Worm (Caenorhabditis elegans) whole organism, L1 larva: Measurements from ENCODE around the gene nfya-1.

Experiments
- C04F5.9 ChIP-seq: sonication (generic microtip); optimal IDR thresholded peaks from 2 replicates; lab custom pipeline; 2016; ENCODE audit warnings: missing genetic modification characterization, missing compliant biosample characterization
- C34B4.2 ChIP-seq: sonication (generic microtip); optimal IDR thresholded peaks from 2 replicates; lab custom pipeline; 2017; ENCODE audit warnings: mild to moderate bottlenecking, missing genetic modification characterization, missing compliant biosample characterization
- Y116A8C.19 ChIP-seq: sonication (generic microtip); optimal IDR thresholded peaks from 2 replicates; lab custom pipeline; 2016; ENCODE audit warnings: missing compliant biosample characterization, missing genetic modification characterization, borderline replicate concordance
- blmp-1 ChIP-seq: fragments of 150-350 bp; optimal IDR thresholded peaks from 2 replicates; lab custom pipeline; 2014; ENCODE audit warnings: missing biosample characterization, missing genetic modification characterization
- ceh-63 ChIP-seq: fragments of 200-800 bp; sonication (Bioruptor generic); optimal IDR thresholded peaks from 2 replicates; lab custom pipeline; 2018; ENCODE audit warnings: mild to moderate bottlenecking, missing genetic modification characterization, missing compliant biosample characterization
- ceh-8 ChIP-seq: fragments of 200-800 bp; sonication (Bioruptor generic); optimal IDR thresholded peaks from 2 replicates; lab custom pipeline; 2018; ENCODE audit warnings: mild to moderate bottlenecking, missing genetic modification characterization, moderate library complexity, missing compliant biosample characterization
- ceh-82 ChIP-seq, 3 experiments: fragments of 150-350 bp in 1 of 3; sonication (generic microtip) in 2 of 3; optimal IDR thresholded peaks; 2 replicates each; lab custom pipeline; 2014 to 2017; ENCODE audit warnings: missing biosample characterization in 3 of 3, missing genetic modification characterization in 3 of 3
- dpl-1 ChIP-seq, 3 experiments: fragments of 150-350 bp in 2 of 3; sonication (generic microtip) in 1 of 3; optimal IDR thresholded peaks; 2 replicates each; lab custom pipeline; 2014 to 2017; ENCODE audit warnings: missing biosample characterization in 3 of 3, missing genetic modification characterization in 3 of 3, missing genetic modification reagents in 3 of 3
- dsc-1 ChIP-seq: sonication (generic microtip); optimal IDR thresholded peaks from 2 replicates; lab custom pipeline; 2016; ENCODE audit warnings: mild to moderate bottlenecking, missing genetic modification characterization, missing compliant biosample characterization
- efl-1 ChIP-seq, 4 experiments: fragments of 150-350 bp; optimal IDR thresholded peaks in 3 of 4; peaks in 1 of 4; 1 replicate in 1 of 4; 2 replicates in 3 of 4; lab custom pipeline; 2014; ENCODE audit warnings: missing biosample characterization in 2 of 4, missing genetic modification characterization in 2 of 4, missing genetic modification reagents in 2 of 4
- efl-3 ChIP-seq: fragments of 200-800 bp; sonication (Bioruptor generic); optimal IDR thresholded peaks from 2 replicates; lab custom pipeline; 2018; ENCODE audit warnings: mild to moderate bottlenecking, missing genetic modification characterization, missing compliant biosample characterization
- egl-13 ChIP-seq: sonication (generic microtip); optimal IDR thresholded peaks from 2 replicates; lab custom pipeline; 2016; ENCODE audit warnings: missing genotype, missing genetic modification reagents, missing genetic modification characterization, missing compliant biosample characterization
- elt-2 ChIP-seq: sonication (generic microtip); optimal IDR thresholded peaks from 2 replicates; lab custom pipeline; 2016; ENCODE audit warnings: missing genetic modification characterization, mild to moderate bottlenecking, inconsistent platforms, missing compliant biosample characterization, missing genetic modification reagents
- elt-3 ChIP-seq, 6 experiments: fragments of 150-350 bp in 1 of 6; sonication (generic microtip); optimal IDR thresholded peaks; 2 replicates each; lab custom pipeline; 2017 to 2018; ENCODE audit warnings: missing biosample characterization in 6 of 6, missing genetic modification characterization in 6 of 6, inconsistent platforms in 1 of 6
- ets-5 ChIP-seq: fragments of 200-800 bp; sonication (Bioruptor generic); IDR thresholded peaks from 2 replicates; pipeline ENCODE4 v1.3.6; 2022; ENCODE audit warnings: missing genetic modification characterization, missing compliant biosample characterization
- fkh-8 ChIP-seq: sonication (generic microtip); optimal IDR thresholded peaks from 2 replicates; lab custom pipeline; 2016; ENCODE audit warnings: mild to moderate bottlenecking, missing genetic modification characterization, missing compliant biosample characterization
- fos-1 ChIP-seq: fragments of 150-350 bp; optimal IDR thresholded peaks from 2 replicates; lab custom pipeline; 2014; ENCODE audit warnings: missing biosample characterization, missing genetic modification characterization
- grh-1 ChIP-seq: fragments of 200-800 bp; sonication (Bioruptor generic); IDR thresholded peaks from 2 replicates; pipeline ENCODE4 v1.3.6; 2022; ENCODE audit warnings: missing genetic modification reagents, missing genetic modification characterization, missing compliant biosample characterization
- hlh-17 ChIP-seq: fragments of 200-800 bp; sonication (Bioruptor generic); optimal IDR thresholded peaks from 2 replicates; lab custom pipeline; 2018; ENCODE audit warnings: missing genetic modification characterization, mild to moderate bottlenecking, missing compliant biosample characterization, moderate library complexity, borderline replicate concordance
- isw-1 ChIP-seq: fragments of 200-800 bp; sonication (Bioruptor generic); IDR thresholded peaks from 2 replicates; pipeline ENCODE4 v1.3.6; 2022; ENCODE audit warnings: missing genetic modification characterization, missing compliant biosample characterization
- lin-13 ChIP-seq: fragments of 150-350 bp; optimal IDR thresholded peaks from 2 replicates; lab custom pipeline; 2014; ENCODE audit warnings: missing biosample characterization, missing genetic modification reagents, missing genetic modification characterization
- lin-14 ChIP-seq: fragments of 200-800 bp; sonication (Bioruptor generic); optimal IDR thresholded peaks from 2 replicates; lab custom pipeline; 2018; ENCODE audit warnings: mild to moderate bottlenecking, missing genetic modification characterization, moderate library complexity, missing compliant biosample characterization
- lin-15B ChIP-seq: fragments of 150-350 bp; sonication (generic microtip); optimal IDR thresholded peaks from 3 replicates; lab custom pipeline; 2014; ENCODE audit warnings: missing biosample characterization, missing genetic modification characterization
- lin-39 ChIP-seq: fragments of 150-350 bp; optimal IDR thresholded peaks from 2 replicates; lab custom pipeline; 2014; ENCODE audit warnings: missing biosample characterization, missing genetic modification reagents, missing genetic modification characterization
- mab-9 ChIP-seq: fragments of 200-800 bp; sonication (Bioruptor generic); IDR thresholded peaks from 2 replicates; pipeline ENCODE4 v1.3.6; 2022; ENCODE audit warnings: missing genetic modification reagents, missing genetic modification characterization, missing compliant biosample characterization
- mep-1 ChIP-seq: fragments of 150-350 bp; optimal IDR thresholded peaks from 2 replicates; lab custom pipeline; 2014; ENCODE audit warnings: missing biosample characterization, missing genetic modification characterization
- nhr-12 ChIP-seq: sonication (generic microtip); optimal IDR thresholded peaks from 2 replicates; lab custom pipeline; 2017; ENCODE audit warnings: missing biosample characterization, missing genetic modification characterization
- nhr-237 ChIP-seq: fragments of 150-350 bp; optimal IDR thresholded peaks from 2 replicates; lab custom pipeline; 2014; ENCODE audit warnings: missing biosample characterization, missing genetic modification characterization
- nhr-47 ChIP-seq: sonication (generic microtip); optimal IDR thresholded peaks from 2 replicates; lab custom pipeline; 2016; ENCODE audit warnings: mild to moderate bottlenecking, missing genetic modification characterization, moderate library complexity, missing compliant biosample characterization
- nhr-71 ChIP-seq: sonication (generic microtip); optimal IDR thresholded peaks from 2 replicates; lab custom pipeline; 2016; ENCODE audit warnings: mild to moderate bottlenecking, missing genetic modification characterization, moderate library complexity, missing compliant biosample characterization
- nhr-77 ChIP-seq: fragments of 150-350 bp; optimal IDR thresholded peaks from 2 replicates; lab custom pipeline; 2014; ENCODE audit warnings: missing biosample characterization, missing genetic modification characterization
- nhr-84 ChIP-seq: sonication (generic microtip); optimal IDR thresholded peaks from 2 replicates; lab custom pipeline; 2017; ENCODE audit warnings: missing biosample characterization, missing genetic modification characterization
- nhr-85 ChIP-seq: sonication (generic microtip); peaks from one replicate; lab custom pipeline; 2016; ENCODE audit warnings: missing genetic modification characterization, inconsistent platforms, missing compliant biosample characterization
- nhr-90 ChIP-seq: sonication (generic microtip); optimal IDR thresholded peaks from 2 replicates; lab custom pipeline; 2016; ENCODE audit warnings: mild to moderate bottlenecking, missing genetic modification characterization, missing compliant biosample characterization; ENCODE audit not compliant: poor library complexity
- pag-3 ChIP-seq: sonication (generic microtip); optimal IDR thresholded peaks from 2 replicates; lab custom pipeline; 2017; ENCODE audit warnings: missing genetic modification characterization, mild to moderate bottlenecking, missing compliant biosample characterization, antibody characterized with exemption, borderline replicate concordance; ENCODE audit not compliant: insufficient read depth
- pax-3 ChIP-seq: fragments of 200-800 bp; sonication (Bioruptor generic); optimal IDR thresholded peaks from 2 replicates; lab custom pipeline; 2018; ENCODE audit warnings: mild to moderate bottlenecking, missing genetic modification characterization, moderate library complexity, missing compliant biosample characterization
- snu-23 ChIP-seq: sonication (generic microtip); optimal IDR thresholded peaks from 2 replicates; lab custom pipeline; 2016; ENCODE audit warnings: missing genetic modification characterization, missing compliant biosample characterization
- sox-4 ChIP-seq: sonication (generic microtip); optimal IDR thresholded peaks from 2 replicates; lab custom pipeline; 2016; ENCODE audit warnings: missing genetic modification characterization, missing compliant biosample characterization
- sptf-1 ChIP-seq: fragments of 150-350 bp; optimal IDR thresholded peaks from 2 replicates; lab custom pipeline; 2014; ENCODE audit warnings: missing biosample characterization, missing genetic modification characterization
- sup-37 ChIP-seq: fragments of 200-800 bp; sonication (Bioruptor generic); optimal IDR thresholded peaks from 2 replicates; lab custom pipeline; 2018; ENCODE audit warnings: mild to moderate bottlenecking, missing genetic modification characterization, missing compliant biosample characterization
- tbx-2 ChIP-seq: sonication (generic microtip); optimal IDR thresholded peaks from 2 replicates; lab custom pipeline; 2016; ENCODE audit warnings: missing genetic modification characterization, missing compliant biosample characterization
- tlp-1 ChIP-seq: fragments of 150-350 bp; optimal IDR thresholded peaks from 2 replicates; lab custom pipeline; 2014; ENCODE audit warnings: missing biosample characterization, missing genetic modification characterization
- unc-130 ChIP-seq: fragments of 150-350 bp; optimal IDR thresholded peaks from 2 replicates; lab custom pipeline; 2017; ENCODE audit warnings: missing biosample characterization, missing genetic modification characterization, inconsistent platforms
- unc-62 ChIP-seq: fragments of 150-350 bp; optimal IDR thresholded peaks from 2 replicates; lab custom pipeline; 2014; ENCODE audit warnings: missing biosample characterization, missing genetic modification reagents, missing genetic modification characterization
- unc-86 ChIP-seq: sonication (generic microtip); optimal IDR thresholded peaks from 2 replicates; lab custom pipeline; 2016; ENCODE audit warnings: missing genetic modification characterization, missing compliant biosample characterization
- unc-98 ChIP-seq: fragments of 200-800 bp; sonication (Bioruptor generic); IDR thresholded peaks from 2 replicates; pipeline ENCODE4 v1.3.6; 2022; ENCODE audit warnings: missing genetic modification characterization, missing compliant biosample characterization
- xbp-1 ChIP-seq: sonication (generic microtip); optimal IDR thresholded peaks from 2 replicates; lab custom pipeline; 2016; ENCODE audit warnings: missing genetic modification characterization, missing compliant biosample characterization
- zag-1 ChIP-seq: fragments of 150-350 bp; optimal IDR thresholded peaks from 2 replicates; lab custom pipeline; 2014; ENCODE audit warnings: missing biosample characterization, missing genetic modification characterization
- zip-4 ChIP-seq: fragments of 200-800 bp; sonication (Bioruptor generic); optimal IDR thresholded peaks from 2 replicates; lab custom pipeline; 2018; ENCODE audit warnings: mild to moderate bottlenecking, missing genetic modification characterization, moderate library complexity, missing compliant biosample characterization

The nfya-1 gene

DNA sequence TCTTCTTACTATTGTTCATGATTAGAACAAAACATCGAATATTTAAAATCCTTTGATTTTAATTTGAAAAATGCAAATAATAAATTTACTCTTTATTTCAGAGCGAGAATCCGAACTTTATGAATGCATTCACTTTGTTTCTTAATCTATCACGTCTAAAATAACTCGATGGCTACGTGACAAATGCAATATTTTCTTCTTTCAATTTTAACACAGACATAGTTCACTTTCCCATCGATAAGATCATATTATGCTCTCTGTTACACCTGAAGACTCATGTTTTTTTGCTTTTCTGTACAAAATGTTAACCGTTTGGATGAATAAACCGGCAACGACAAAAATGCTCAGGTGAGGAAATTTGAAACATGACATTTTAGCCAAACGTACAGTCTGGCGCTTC, 22.9 kb upstream of the nfya-1 start:
- TF ChIP-seq nhr-47 (tag; lab: Kevin White, UChicago) (no peak), efl-1 (optimal IDR thresholded peaks at IDR 0.05; lab: Kevin White, UChicago) (no peak), efl-1 (GFP tag; optimal IDR thresholded peaks at IDR 0.05 in 1 of 2; lab: Kevin White, UChicago) (peak in 1 of 2 experiments; percentile 19), unc-62 (GFP tag; lab: Kevin White, UChicago) (no peak), Y116A8C.19 (tag; lab: Kevin White, UChicago) (no peak), nhr-237 (no peak), nhr-85 (tag; lab: Kevin White, UChicago) (peak; percentile 60), C04F5.9 (no peak), elt-2 (tag; lab: Kevin White, UChicago) (no peak), zag-1 (tag; lab: Kevin White, UChicago) (no peak), pag-3 (tag; lab: Kevin White, UChicago) (no peak), C34B4.2 (tag; lab: Kevin White, UChicago) (no peak), nhr-84 (tag; lab: Kevin White, UChicago) (no peak), sptf-1 (tag; lab: Kevin White, UChicago) (no peak), isw-1 (GFP tag; lab: Robert Waterston, UW) (no peak), snu-23 (GFP tag; lab: Kevin White, UChicago) (no peak)

DNA sequence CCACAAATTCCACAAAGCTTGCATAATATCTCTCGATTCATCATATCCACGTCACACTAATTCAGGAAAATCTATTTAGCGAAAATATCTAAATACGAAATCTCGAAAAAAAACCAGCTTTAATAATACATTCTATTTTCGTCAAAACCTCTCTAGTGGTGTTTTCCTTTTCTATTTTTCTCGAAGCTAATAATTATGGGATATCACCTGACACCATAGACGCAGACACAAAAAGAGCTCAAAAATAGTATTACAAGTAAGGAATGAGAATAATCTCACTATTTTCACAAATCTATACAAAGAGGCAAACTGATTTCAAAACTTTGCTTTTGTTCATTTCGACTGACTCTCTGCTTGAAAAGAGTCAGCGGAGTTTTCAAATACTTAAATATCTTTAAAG, 22.4 kb upstream of the nfya-1 start:
- TF ChIP-seq unc-98 (GFP tag; lab: Robert Waterston, UW) (no peak), hlh-17 (no peak), elt-2 (tag; lab: Kevin White, UChicago) (no peak), lin-15B (tag; lab: Kevin White, UChicago) (no peak), fkh-8 (tag; lab: Kevin White, UChicago) (peak; percentile 81), dsc-1 (tag; lab: Kevin White, UChicago) (peak; percentile 77), xbp-1 (tag; lab: Kevin White, UChicago) (peak; percentile 0), tlp-1 (tag; lab: Kevin White, UChicago) (no peak), sox-4 (tag; lab: Kevin White, UChicago) (no peak), nhr-237 (peak; percentile 19), lin-13 (GFP tag; lab: Kevin White, UChicago) (no peak), lin-39 (tag; lab: Kevin White, UChicago) (no peak), blmp-1 (peak; percentile 4), lin-14 (peak; percentile 26), nhr-71 (tag; lab: Kevin White, UChicago) (peak; percentile 42), ceh-82 (tag; optimal IDR thresholded peaks at IDR 0.05; lab: Kevin White, UChicago) (no peak), mep-1 (tag; lab: Kevin White, UChicago) (peak; percentile 1), sup-37 (GFP tag; lab: Kevin White, UChicago) (no peak), elt-3 (tag; optimal IDR thresholded peaks at IDR 0.05; lab: Kevin White, UChicago) (no peak), grh-1 (GFP tag; lab: Robert Waterston, UW) (no peak), unc-130 (tag; lab: Kevin White, UChicago) (no peak), ceh-63 (no peak), nhr-47 (tag; lab: Kevin White, UChicago) (peak; percentile 27), nhr-12 (tag; lab: Kevin White, UChicago) (no peak), ets-5 (GFP tag; lab: Robert Waterston, UW) (no peak), zip-4 (GFP tag; lab: Kevin White, UChicago) (no peak), fos-1 (tag; lab: Kevin White, UChicago) (no peak), nhr-85 (tag; lab: Kevin White, UChicago) (no peak), mab-9 (GFP tag; lab: Robert Waterston, UW) (no peak), Y116A8C.19 (tag; lab: Kevin White, UChicago) (no peak), nhr-77 (tag; lab: Kevin White, UChicago) (no peak), pax-3 (tag; lab: Kevin White, UChicago) (peak; percentile 21), dpl-1 (GFP tag; optimal IDR thresholded peaks at IDR 0.05; lab: Kevin White, UChicago) (no peak), nhr-90 (tag; lab: Kevin White, UChicago) (no peak), isw-1 (GFP tag; lab: Robert Waterston, UW) (no peak), unc-86 (no peak), egl-13 (tag; lab: Kevin White, UChicago) (no peak), nhr-84 (tag; lab: Kevin White, UChicago) (no peak), unc-62 (GFP tag; lab: Kevin White, UChicago) (no peak), ceh-8 (GFP tag; lab: Kevin White, UChicago) (no peak), snu-23 (GFP tag; lab: Kevin White, UChicago) (peak; percentile 4), C04F5.9 (no peak), efl-3 (no peak), tbx-2 (tag; lab: Kevin White, UChicago) (no peak)
